Fruit fly (Drosophila melanogaster): ENCODE data around the gene CG5758.

DNA sequence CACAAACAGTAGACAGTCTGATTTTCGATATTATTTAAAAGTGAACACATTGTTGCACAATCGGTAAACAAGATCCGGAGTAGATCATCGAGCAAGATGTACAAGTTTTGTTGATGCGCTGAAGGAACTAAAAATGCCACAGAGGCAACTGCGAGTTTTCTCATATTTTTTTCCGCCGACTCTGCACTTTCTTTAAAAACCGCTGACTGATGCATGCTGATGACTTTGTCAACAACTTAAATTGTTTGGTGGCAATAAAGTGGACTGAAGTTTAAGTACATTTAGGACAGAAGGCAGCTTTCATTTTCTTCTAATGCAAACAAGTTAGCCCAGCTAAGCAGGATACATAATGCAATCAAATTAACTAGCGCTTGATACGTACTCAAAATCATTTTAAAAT is 7.4 kb upstream of the CG5758 start:
- TF ChIP-seq CG8478 (optimal IDR thresholded peaks at IDR 0.05) (no peak), pan (optimal IDR thresholded peaks at IDR 0.05) (no peak), usp (GFP tag; optimal IDR thresholded peaks at IDR 0.05) (no peak), EcR (GFP tag; optimal IDR thresholded peaks at IDR 0.05) (no peak), psq (optimal IDR thresholded peaks at IDR 0.05) (no peak)

Measured in whole organism.